Worm (Caenorhabditis elegans) whole organism, young adult: ENCODE measurements around the gene T05B4.10.

ENCODE experiments used
- B0019.2 ChIP-seq: fragments of 200-800 bp; sonication (Bioruptor generic); conservative IDR thresholded peaks from 2 replicates; pipeline ENCODE4 v1.3.6; 2022; ENCODE audit warnings: missing genetic modification reagents, missing genetic modification characterization, missing compliant biosample characterization
- C17E4.6 ChIP-seq: fragments of 200-800 bp; sonication (Bioruptor generic); IDR thresholded peaks from 2 replicates; pipeline ENCODE4 v1.3.6; 2022; ENCODE audit warnings: missing genetic modification reagents, missing genetic modification characterization, missing compliant biosample characterization
- F33H1.4 ChIP-seq: fragments of 200-800 bp; sonication (Bioruptor generic); IDR thresholded peaks from 2 replicates; pipeline ENCODE4 v1.3.6; 2022; ENCODE audit warnings: missing genetic modification reagents, missing genetic modification characterization, missing compliant biosample characterization
- F57A8.1 ChIP-seq: fragments of 200-800 bp; sonication (Bioruptor generic); optimal IDR thresholded peaks from 2 replicates; lab custom pipeline; 2018; ENCODE audit warnings: mild to moderate bottlenecking, missing genetic modification characterization, moderate library complexity, missing compliant biosample characterization
- Y53G8AR.9 ChIP-seq: fragments of 200-800 bp; sonication (Bioruptor generic); conservative IDR thresholded peaks from 2 replicates; pipeline ENCODE4 v1.3.6; 2022; ENCODE audit warnings: missing genetic modification reagents, missing genetic modification characterization, missing compliant biosample characterization
- Y56A3A.18 ChIP-seq: fragments of 200-800 bp; sonication (Bioruptor generic); IDR thresholded peaks from 2 replicates; pipeline ENCODE4 v1.3.6; 2022; ENCODE audit warnings: missing genetic modification reagents, missing genetic modification characterization, missing compliant biosample characterization
- akir-1 ChIP-seq: fragments of 200-800 bp; sonication (Bioruptor generic); optimal IDR thresholded peaks from 2 replicates; lab custom pipeline; 2018; ENCODE audit warnings: mild to moderate bottlenecking, missing genetic modification characterization, moderate library complexity, missing compliant biosample characterization
- aptf-2 ChIP-seq: fragments of 200-800 bp; sonication (Bioruptor generic); conservative IDR thresholded peaks from 2 replicates; pipeline ENCODE4 v1.3.6; 2022; ENCODE audit warnings: missing genetic modification reagents, missing genetic modification characterization, missing compliant biosample characterization
- aptf-3 ChIP-seq: fragments of 200-800 bp; sonication (Bioruptor generic); IDR thresholded peaks from 2 replicates; pipeline ENCODE4 v1.3.6; 2022; ENCODE audit warnings: missing genetic modification characterization, missing compliant biosample characterization
- attf-5 ChIP-seq: fragments of 200-800 bp; sonication (Bioruptor generic); optimal IDR thresholded peaks from 2 replicates; lab custom pipeline; 2018; ENCODE audit warnings: mild to moderate bottlenecking, missing genetic modification characterization, missing compliant biosample characterization
- bed-1 ChIP-seq: fragments of 200-800 bp; sonication (Bioruptor generic); IDR thresholded peaks from 2 replicates; pipeline ENCODE4 v1.3.6; 2022; ENCODE audit warnings: missing genetic modification reagents, missing genetic modification characterization, missing compliant biosample characterization
- cebp-2 ChIP-seq: fragments of 200-800 bp; sonication (Bioruptor generic); IDR thresholded peaks from 2 replicates; pipeline ENCODE4 v1.3.6; 2022; ENCODE audit warnings: missing genetic modification characterization, missing compliant biosample characterization
- ceh-91 ChIP-seq: fragments of 200-800 bp; sonication (Bioruptor generic); IDR thresholded peaks from 2 replicates; pipeline ENCODE4 v1.3.6; 2022; ENCODE audit warnings: missing genetic modification reagents, missing genetic modification characterization, missing compliant biosample characterization
- egl-18 ChIP-seq: fragments of 200-800 bp; sonication (Bioruptor generic); IDR thresholded peaks from 2 replicates; pipeline ENCODE4 v1.3.6; 2022; ENCODE audit warnings: missing genetic modification reagents, missing genetic modification characterization, missing compliant biosample characterization
- egrh-3 ChIP-seq: fragments of 200-800 bp; sonication (Bioruptor generic); IDR thresholded peaks from 2 replicates; pipeline ENCODE4 v1.3.6; 2022; ENCODE audit warnings: missing genetic modification reagents, missing genetic modification characterization, missing compliant biosample characterization
- fkh-3 ChIP-seq: sonication (generic microtip); optimal IDR thresholded peaks from 2 replicates; lab custom pipeline; 2016; ENCODE audit warnings: mild to moderate bottlenecking, missing genetic modification characterization, missing compliant biosample characterization
- hmg-1.2 ChIP-seq: fragments of 200-800 bp; sonication (Bioruptor generic); IDR thresholded peaks from 2 replicates; pipeline ENCODE4 v1.3.6; 2022; ENCODE audit warnings: missing genetic modification reagents, missing genetic modification characterization, missing compliant biosample characterization
- hmg-20 ChIP-seq: fragments of 200-800 bp; sonication (Bioruptor generic); IDR thresholded peaks from 2 replicates; pipeline ENCODE4 v1.3.6; 2022; ENCODE audit warnings: missing genetic modification reagents, missing genetic modification characterization, missing compliant biosample characterization
- lin-26 ChIP-seq: fragments of 200-800 bp; sonication (Bioruptor generic); IDR thresholded peaks from 2 replicates; pipeline ENCODE4 v1.3.6; 2022; ENCODE audit warnings: missing genetic modification reagents, missing genetic modification characterization, missing compliant biosample characterization
- lin-35 ChIP-seq, 3 experiments: fragments of 150-350 bp in 2 of 3; sonication (generic microtip) in 1 of 3; optimal IDR thresholded peaks; 2 replicates each; lab custom pipeline; 2014 to 2018; ENCODE audit warnings: missing biosample characterization in 3 of 3, missing genetic modification characterization in 3 of 3, missing genetic modification reagents in 3 of 3
- lin-54 ChIP-seq: fragments of 200-800 bp; sonication (Bioruptor generic); optimal IDR thresholded peaks from 2 replicates; lab custom pipeline; 2018; ENCODE audit warnings: mild to moderate bottlenecking, missing genetic modification characterization, missing compliant biosample characterization
- madf-10 ChIP-seq: sonication (generic microtip); optimal IDR thresholded peaks from 2 replicates; lab custom pipeline; 2016; ENCODE audit warnings: mild to moderate bottlenecking, missing genetic modification characterization, missing compliant biosample characterization
- mxl-1 ChIP-seq: sonication (generic microtip); optimal IDR thresholded peaks from 2 replicates; lab custom pipeline; 2016; ENCODE audit warnings: missing genetic modification characterization, missing compliant biosample characterization
- nfyb-1 ChIP-seq: fragments of 200-800 bp; sonication (Bioruptor generic); IDR thresholded peaks from 2 replicates; pipeline ENCODE4 v1.3.6; 2022; ENCODE audit warnings: missing genetic modification reagents, missing genetic modification characterization, missing compliant biosample characterization
- sea-2 ChIP-seq: fragments of 200-800 bp; sonication (Bioruptor generic); IDR thresholded peaks from 2 replicates; pipeline ENCODE4 v1.3.6; 2022; ENCODE audit warnings: missing genetic modification characterization, missing compliant biosample characterization
- snpc-1.3 ChIP-seq: sonication (generic microtip); optimal IDR thresholded peaks from 2 replicates; lab custom pipeline; 2017; ENCODE audit warnings: missing genetic modification characterization, mild to moderate bottlenecking, missing compliant biosample characterization, antibody characterized with exemption, moderate library complexity, missing genotype, missing genetic modification reagents; ENCODE audit not compliant: insufficient read depth
- snpc-3.4 ChIP-seq: sonication (generic microtip); optimal IDR thresholded peaks from 2 replicates; lab custom pipeline; 2017; ENCODE audit warnings: missing genetic modification characterization, mild to moderate bottlenecking, missing compliant biosample characterization, antibody characterized with exemption, moderate library complexity, missing genotype, missing genetic modification reagents
- snpc-4 ChIP-seq, 5 experiments: fragments of 150-350 bp in 1 of 5; sonication (generic microtip) in 4 of 5; optimal IDR thresholded peaks; 2 replicates each; lab custom pipeline; 2014 to 2018; ENCODE audit warnings: missing genetic modification characterization in 5 of 5, missing biosample characterization in 3 of 5, antibody characterized with exemption in 2 of 5, mild to moderate bottlenecking in 2 of 5, missing compliant biosample characterization in 2 of 5, missing genotype in 2 of 5, moderate library complexity in 2 of 5, missing genetic modification reagents in 1 of 5
- tbx-9 ChIP-seq: sonication (generic microtip); optimal IDR thresholded peaks from 2 replicates; lab custom pipeline; 2016; ENCODE audit warnings: borderline replicate concordance, missing genetic modification characterization, inconsistent platforms, missing compliant biosample characterization
- ztf-25 ChIP-seq: fragments of 200-800 bp; sonication (Bioruptor generic); IDR thresholded peaks from 2 replicates; pipeline ENCODE4 v1.3.6; 2022; ENCODE audit warnings: missing genetic modification reagents, missing genetic modification characterization, missing compliant biosample characterization
- ztf-28 ChIP-seq: fragments of 200-800 bp; sonication (Bioruptor generic); IDR thresholded peaks from 2 replicates; pipeline ENCODE4 v1.3.6; 2022; ENCODE audit warnings: missing genetic modification reagents, missing genetic modification characterization, missing compliant biosample characterization

The T05B4.10 gene

ce11 chrV:4169658-4170057 lies 49.1 kb upstream of the T05B4.10 start (continued):
- TF ChIP-seq F33H1.4 (GFP tag; lab: Robert Waterston, UW) (peak; percentile 41; the same call in 1 of the 2 replicates), snpc-3.4 (peak; percentile 8), hmg-20 (GFP tag; lab: Robert Waterston, UW) (no peak), ceh-91 (GFP tag; lab: Robert Waterston, UW) (0 out of 2 replicates have a peak, but pooled peaks have one; percentile 21), snpc-4 (GFP tag; optimal IDR thresholded peaks at IDR 0.05; lab: Kevin White, UChicago) (peak; percentile 13), snpc-4 (tag; optimal IDR thresholded peaks at IDR 0.05; lab: Kevin White, UChicago) (no peak)

ce11 chrV:4168045-4168444 lies 47.5 kb upstream of the T05B4.10 start:
- TF ChIP-seq lin-54 (GFP tag; lab: Kevin White, UChicago) (no peak), nfyb-1 (peak; percentile 82; the same call in 1 of the 2 replicates)

ce11 chrV:4164504-4164959 lies 44.0 kb upstream of the T05B4.10 start, which contains the start of gene Y45G5AM.3:
TSS of gene Y45G5AM.3 (plus strand) at chrV:4164554.
- TF ChIP-seq attf-5 (GFP tag; lab: Kevin White, UChicago) (peak; percentile 5), F57A8.1 (GFP tag; lab: Kevin White, UChicago) (no peak), hmg-1.2 (GFP tag; lab: Robert Waterston, UW) (peak; percentile 30; the same call in 1 of the 2 replicates)

- TF ChIP-seq C17E4.6 (GFP tag; lab: Robert Waterston, UW) = no peak
- no peak for TF ChIP-seq ztf-25 (GFP tag; lab: Robert Waterston, UW)
- TF ChIP-seq lin-35 (GFP tag; optimal IDR thresholded peaks at IDR 0.05; lab: Kevin White, UChicago) = no peak
- no peak for TF ChIP-seq aptf-2 (GFP tag; lab: Robert Waterston, UW)
- TF ChIP-seq Y53G8AR.9 = no peak
- TF ChIP-seq tbx-9 = no peak
- TF ChIP-seq aptf-3 (GFP tag; lab: Robert Waterston, UW) = no peak
- no peak for TF ChIP-seq F33H1.4 (GFP tag; lab: Robert Waterston, UW)
Observed at ce11 chrV:4162922-4163321, 42.4 kb upstream of the T05B4.10 start, which contains the start of gene Y45G5AM.4. TSS of gene Y45G5AM.4 (plus strand) at chrV:4163222.

DNA sequence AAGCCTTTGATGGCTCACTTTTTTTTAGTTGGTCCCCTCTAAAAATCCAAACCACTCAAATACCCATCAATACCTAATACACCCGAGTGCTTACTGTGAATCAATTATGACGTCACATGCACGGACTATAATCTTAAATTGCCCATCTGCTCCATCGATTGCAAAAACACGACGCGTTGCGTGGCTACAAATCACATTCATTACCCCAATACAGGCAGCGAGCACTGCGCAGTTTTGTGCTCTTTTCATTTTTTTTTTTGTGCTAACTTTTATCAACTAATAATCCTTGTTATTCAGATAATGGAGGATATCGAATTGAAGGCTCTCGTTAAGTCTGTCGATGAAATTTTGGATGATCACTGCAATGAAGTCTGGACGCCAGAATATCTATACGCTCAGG lies 39.6 kb upstream of the T05B4.10 start, which contains the start of gene Y45G5AM.5:
Gene Y45G5AM.5, plus strand, starts transcription at position 301 of the 400 bp plus-strand sequence.
- TF ChIP-seq B0019.2 (GFP tag; lab: Robert Waterston, UW) (no peak), Y56A3A.18 (GFP tag; lab: Robert Waterston, UW) (no peak), snpc-3.4 (no peak)

- TF ChIP-seq fkh-3 = no peak
- TF ChIP-seq lin-26 (GFP tag; lab: Robert Waterston, UW) = no peak
- no peak for TF ChIP-seq F33H1.4 (GFP tag; lab: Robert Waterston, UW)
- TF ChIP-seq ztf-28 (GFP tag; lab: Robert Waterston, UW) = no peak
- TF ChIP-seq madf-10 (tag; lab: Kevin White, UChicago) = no peak
- TF ChIP-seq mxl-1 (tag; lab: Kevin White, UChicago) = no peak
- no peak for TF ChIP-seq sea-2 (GFP tag; lab: Robert Waterston, UW)
- TF ChIP-seq bed-1 (GFP tag; lab: Robert Waterston, UW) = no peak
- TF ChIP-seq akir-1 (GFP tag; lab: Kevin White, UChicago) = no peak
- TF ChIP-seq egrh-3 (GFP tag; lab: Robert Waterston, UW) = no peak
- no peak for TF ChIP-seq egl-18 (GFP tag; lab: Robert Waterston, UW)
- no peak for TF ChIP-seq snpc-1.3 (tag; lab: Kevin White, UChicago)
- TF ChIP-seq Y56A3A.18 (GFP tag; lab: Robert Waterston, UW) = no peak
- no peak for TF ChIP-seq cebp-2 (GFP tag; lab: Robert Waterston, UW)
- TF ChIP-seq, all 124 proteins: peak for 0
Observed at ce11 chrV:4157291-4157690, 36.8 kb upstream of the T05B4.10 start.
